Fruit fly (Drosophila melanogaster): ENCODE results near the gene CG15211.

Gene CG15211

DNA sequence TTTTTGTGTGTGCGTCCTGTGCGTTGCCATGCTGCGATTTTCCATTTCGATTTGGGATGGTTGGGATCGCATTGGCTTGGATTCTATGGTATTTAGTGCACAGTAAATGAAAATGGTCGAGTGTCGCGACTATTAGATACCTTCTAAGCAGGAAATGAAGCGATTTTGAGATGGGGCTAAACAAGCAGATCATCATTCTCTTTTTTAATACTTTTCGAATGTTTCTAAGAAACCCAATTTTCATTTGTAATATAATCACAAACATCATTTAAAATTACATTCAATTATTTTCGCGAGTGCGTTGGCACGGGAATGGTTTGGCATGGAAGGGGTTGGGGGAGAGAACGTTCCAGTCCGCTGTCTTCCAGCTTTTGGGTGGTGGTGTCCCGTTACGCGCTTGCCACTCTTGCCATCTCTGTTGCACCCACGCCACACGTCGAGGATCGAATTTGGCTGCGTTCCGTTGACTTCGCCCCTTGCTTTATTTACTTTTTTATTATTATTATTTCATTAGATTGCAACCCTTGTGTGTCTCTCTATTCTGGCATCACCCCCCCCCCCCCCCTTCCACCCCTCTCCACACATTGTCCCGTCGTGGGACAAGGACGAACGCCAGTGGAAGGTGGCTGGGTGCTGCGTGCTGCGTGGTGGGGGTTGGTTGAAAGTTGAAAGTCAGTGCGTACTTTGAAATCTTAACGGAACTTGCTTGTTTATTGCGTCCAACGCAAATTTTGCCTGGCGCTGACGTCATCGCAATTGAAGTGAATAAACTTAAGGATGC is 53.2 kb downstream of the CG15211 start (continued):
- no peak for TF ChIP-seq cwo (GFP tag; optimal IDR thresholded peaks at IDR 0.05)
- TF ChIP-seq B-H2 (GFP tag; optimal IDR thresholded peaks at IDR 0.05) = no peak
- TF ChIP-seq CG3726 (GFP tag; IDR thresholded peaks at IDR 0.05) = no peak
- peak; percentile 30 for TF ChIP-seq CG17385 (GFP tag; optimal IDR thresholded peaks at IDR 0.05)
- TF ChIP-seq eyg (GFP tag; optimal IDR thresholded peaks at IDR 0.05) = no peak
- TF ChIP-seq CG11247 (GFP tag; IDR thresholded peaks at IDR 0.05) = no peak
- peak; percentile 22 for TF ChIP-seq slp2 (GFP tag; optimal IDR thresholded peaks at IDR 0.05)
- TF ChIP-seq CG10366 (GFP tag; IDR thresholded peaks at IDR 0.05) = peak; percentile 23; the same call in 1 of the 2 replicates
- TF ChIP-seq CG11560 (tag; IDR thresholded peaks at IDR 0.05) = no peak
- no peak for TF ChIP-seq peb (GFP tag; IDR thresholded peaks at IDR 0.05)
- TF ChIP-seq pb (GFP tag; optimal IDR thresholded peaks at IDR 0.05) = no peak
- no peak for TF ChIP-seq CHES-1-like (GFP tag; optimal IDR thresholded peaks at IDR 0.05)
- no peak for TF ChIP-seq sim (GFP tag; IDR thresholded peaks at IDR 0.05)
- peak; percentile 48; the same call in 1 of the 2 replicates for TF ChIP-seq chm (GFP tag; IDR thresholded peaks at IDR 0.05)
- no peak for TF ChIP-seq HHEX (GFP tag; optimal IDR thresholded peaks at IDR 0.05)
- TF ChIP-seq B-H1 (GFP tag; IDR thresholded peaks at IDR 0.05) = no peak
- no peak for TF ChIP-seq usp (GFP tag; optimal IDR thresholded peaks at IDR 0.05)
- TF ChIP-seq yki (optimal IDR thresholded peaks at IDR 0.05) = no peak
- no peak for TF ChIP-seq CG6654 (GFP tag; optimal IDR thresholded peaks at IDR 0.05)
- TF ChIP-seq CG12236 (GFP tag; optimal IDR thresholded peaks at IDR 0.05) = no peak
- no peak for TF ChIP-seq ERR (GFP tag; optimal IDR thresholded peaks at IDR 0.05)
- TF ChIP-seq wdn (GFP tag; IDR thresholded peaks at IDR 0.05) = no peak
- TF ChIP-seq CG11504 (tag; optimal IDR thresholded peaks at IDR 0.05) = peak; percentile 63
- no peak for TF ChIP-seq danr (GFP tag; IDR thresholded peaks at IDR 0.05)
- no peak for TF ChIP-seq CG32767 (GFP tag; IDR thresholded peaks at IDR 0.05)
- TF ChIP-seq Fer3 (tag; optimal IDR thresholded peaks at IDR 0.05) = no peak
- TF ChIP-seq wor (GFP tag; IDR thresholded peaks at IDR 0.05) = no peak; the same call in 1 of the 2 replicates
- TF ChIP-seq Camta (GFP tag; optimal IDR thresholded peaks at IDR 0.05) = no peak
- peak; percentile 19 for TF ChIP-seq org-1 (GFP tag; optimal IDR thresholded peaks at IDR 0.05)
- no peak for TF ChIP-seq Eip74EF (GFP tag; optimal IDR thresholded peaks at IDR 0.05)
- peak; percentile 36 for TF ChIP-seq CG17359 (tag; optimal IDR thresholded peaks at IDR 0.05)
- TF ChIP-seq chn (GFP tag; optimal IDR thresholded peaks at IDR 0.05) = no peak
- TF ChIP-seq CG2120 (GFP tag; optimal IDR thresholded peaks at IDR 0.05) = peak; percentile 7
- TF ChIP-seq lmd (GFP tag; IDR thresholded peaks at IDR 0.05) = no peak
- 0 out of 3 replicates have a peak, but pooled peaks have one; percentile 31 for TF ChIP-seq otp (GFP tag; IDR thresholded peaks at IDR 0.05)
- no peak for TF ChIP-seq CG32772 (GFP tag; IDR thresholded peaks at IDR 0.05)
- TF ChIP-seq CG9932 (GFP tag; IDR thresholded peaks at IDR 0.05) = no peak
- no peak for TF ChIP-seq pum (GFP tag; optimal IDR thresholded peaks at IDR 0.05)
- TF ChIP-seq CG34376 (GFP tag; optimal IDR thresholded peaks at IDR 0.05) = no peak
- TF ChIP-seq pfk (GFP tag; optimal IDR thresholded peaks at IDR 0.05) = no peak
- TF ChIP-seq dmrt11E (tag; optimal IDR thresholded peaks at IDR 0.05) = peak; percentile 71
- no peak for TF ChIP-seq dysf (GFP tag; IDR thresholded peaks at IDR 0.05)
- TF ChIP-seq CG13624 (GFP tag; optimal IDR thresholded peaks at IDR 0.05) = peak; percentile 31
- no peak for TF ChIP-seq CG14965 (GFP tag; optimal IDR thresholded peaks at IDR 0.05; ENCODE audit: borderline replicate concordance)
- no peak for TF ChIP-seq CG8765 (GFP tag; IDR thresholded peaks at IDR 0.05)
- no peak for TF ChIP-seq CG6765 (GFP tag; optimal IDR thresholded peaks at IDR 0.05)
- TF ChIP-seq CG3838 (GFP tag; optimal IDR thresholded peaks at IDR 0.05) = no peak
- no peak for TF ChIP-seq btn (GFP tag; optimal IDR thresholded peaks at IDR 0.05)
- no peak for TF ChIP-seq CG10654 (GFP tag; optimal IDR thresholded peaks at IDR 0.05)
- TF ChIP-seq CG3163 (GFP tag; optimal IDR thresholded peaks at IDR 0.05) = no peak
- TF ChIP-seq ranshi (GFP tag; IDR thresholded peaks at IDR 0.05) = 0 out of 2 replicates have a peak, but pooled peaks have one; percentile 14
